Fruit fly (Drosophila melanogaster) whole organism, embryonic: ENCODE data around the gene rasp.

ENCODE experiments used
- Awh ChIP-seq: fragments of 200-800 bp; sonication (Bioruptor generic); IDR thresholded peaks from 2 replicates; pipeline ENCODE4, ENCODE4 v1.3.6; 2022; ENCODE audit warnings: missing biosample characterization, missing genetic modification characterization
- CG11398 ChIP-seq: fragments of 200-800 bp; sonication (Bioruptor generic); optimal IDR thresholded peaks from 2 replicates; lab custom pipeline; 2016; ENCODE audit warnings: missing biosample characterization, missing genetic modification characterization
- CG13775 ChIP-seq: fragments of 200-800 bp; sonication (Bioruptor generic); optimal IDR thresholded peaks from 3 replicates; lab custom pipeline; 2017; ENCODE audit warnings: missing biosample characterization, mild to moderate bottlenecking, missing genetic modification characterization
- CG14441 ChIP-seq: fragments of 200-800 bp; sonication (Bioruptor generic); IDR thresholded peaks from 2 replicates; pipeline ENCODE4 v1.3.6; 2022; ENCODE audit warnings: missing biosample characterization, missing genetic modification characterization
- CG14667 ChIP-seq: fragments of 200-800 bp; sonication (Bioruptor generic); IDR thresholded peaks from 2 replicates; pipeline ENCODE4 v1.3.6; 2022; ENCODE audit warnings: missing biosample characterization, missing genetic modification characterization
- CG14710 ChIP-seq: fragments of 200-800 bp; sonication (Bioruptor generic); optimal IDR thresholded peaks from 3 replicates; lab custom pipeline; 2019; ENCODE audit warnings: missing biosample characterization, mild to moderate bottlenecking, missing genetic modification characterization, moderate library complexity
- CG15696 ChIP-seq: fragments of 200-800 bp; sonication (Bioruptor generic); optimal IDR thresholded peaks from 2 replicates; lab custom pipeline; 2019; ENCODE audit warnings: missing biosample characterization, mild to moderate bottlenecking, missing genetic modification characterization, moderate library complexity
- CG1602 ChIP-seq: fragments of 200-800 bp; sonication (Bioruptor generic); optimal IDR thresholded peaks from 3 replicates; lab custom pipeline; 2016; ENCODE audit warnings: missing biosample characterization, missing genetic modification characterization
- CG17568 ChIP-seq: fragments of 200-800 bp; sonication (Bioruptor generic); optimal IDR thresholded peaks from 2 replicates; lab custom pipeline; 2018; ENCODE audit warnings: missing biosample characterization, mild to moderate bottlenecking, missing genetic modification characterization, moderate library complexity
- CG18599 ChIP-seq: fragments of 200-800 bp; sonication (Bioruptor generic); optimal IDR thresholded peaks from 3 replicates; lab custom pipeline; 2017; ENCODE audit warnings: missing biosample characterization, missing genetic modification characterization, mild to moderate bottlenecking, moderate library complexity, missing genetic modification reagents
- CG30431 ChIP-seq: fragments of 200-800 bp; sonication (Bioruptor generic); optimal IDR thresholded peaks from 2 replicates; lab custom pipeline; 2017; ENCODE audit warnings: missing biosample characterization, missing genetic modification characterization
- CG31224 ChIP-seq: fragments of 200-800 bp; sonication (Bioruptor generic); IDR thresholded peaks from 2 replicates; pipeline ENCODE4 v1.3.6; 2022; ENCODE audit warnings: missing biosample characterization, missing genetic modification characterization
- CG32532 ChIP-seq: fragments of 200-800 bp; sonication (Bioruptor generic); IDR thresholded peaks from 2 replicates; pipeline ENCODE4 v1.3.6; 2022; ENCODE audit warnings: missing biosample characterization, missing genetic modification characterization
- CG4424 ChIP-seq: fragments of 200-800 bp; sonication (Bioruptor generic); optimal IDR thresholded peaks from 3 replicates; lab custom pipeline; 2016; ENCODE audit warnings: missing biosample characterization, missing genetic modification characterization
- CG8281 ChIP-seq: fragments of 200-800 bp; sonication (Bioruptor generic); optimal IDR thresholded peaks from 2 replicates; lab custom pipeline; 2018; ENCODE audit warnings: missing biosample characterization, mild to moderate bottlenecking, missing genetic modification characterization, moderate library complexity
- CG8290 ChIP-seq, 3 experiments: fragments of 200-800 bp; sonication (Bioruptor generic); optimal IDR thresholded peaks; 2 replicates each; lab custom pipeline; 2016 to 2019; ENCODE audit warnings: missing biosample characterization in 3 of 3, missing genetic modification characterization in 3 of 3, mild to moderate bottlenecking in 2 of 3, moderate library complexity in 1 of 3
- CG9609 ChIP-seq: fragments of 200-800 bp; sonication (Bioruptor generic); optimal IDR thresholded peaks from 3 replicates; lab custom pipeline; 2016; ENCODE audit warnings: missing biosample characterization, missing genetic modification characterization
- CTCF ChIP-seq: fragments of 200-800 bp; sonication (Bioruptor generic); optimal IDR thresholded peaks from 2 replicates; lab custom pipeline; 2017; ENCODE audit warnings: missing biosample characterization, mild to moderate bottlenecking, missing genetic modification characterization, moderate library complexity
- Dbx ChIP-seq: fragments of 200-800 bp; sonication (Bioruptor generic); IDR thresholded peaks from 3 replicates; pipeline ENCODE4 v1.3.6; 2022; ENCODE audit warnings: missing biosample characterization, missing genetic modification characterization
- Dfd ChIP-seq, 2 experiments: fragments of >200 bp; optimal IDR thresholded peaks; 2 replicates each; lab custom pipeline; 2017; ENCODE audit warnings: missing biosample characterization in 2 of 2, missing genetic modification characterization in 2 of 2
- Doc2 ChIP-seq: fragments of 200-800 bp; sonication (Bioruptor generic); IDR thresholded peaks from 2 replicates; pipeline ENCODE4 v1.3.6; 2022; ENCODE audit warnings: missing biosample characterization, missing genetic modification characterization
- Dp ChIP-seq: fragments of 200-800 bp; sonication (Bioruptor generic); optimal IDR thresholded peaks from 2 replicates; lab custom pipeline; 2018; ENCODE audit warnings: missing biosample characterization, mild to moderate bottlenecking, missing genetic modification characterization, moderate library complexity
- Hsf ChIP-seq: fragments of 200-800 bp; sonication (Bioruptor generic); optimal IDR thresholded peaks from 3 replicates; lab custom pipeline; 2016; ENCODE audit warnings: missing biosample characterization, missing genetic modification characterization
- Jarid2 ChIP-seq: fragments of 200-800 bp; sonication (Bioruptor generic); optimal IDR thresholded peaks from 3 replicates; lab custom pipeline; 2017; ENCODE audit warnings: mild to moderate bottlenecking, missing biosample characterization, missing genetic modification reagents, missing genetic modification characterization
- Oli ChIP-seq: fragments of 200-800 bp; sonication (Bioruptor generic); optimal IDR thresholded peaks from 2 replicates; lab custom pipeline; 2018; ENCODE audit warnings: missing biosample characterization, mild to moderate bottlenecking, missing genetic modification characterization, moderate library complexity
- PHDP ChIP-seq: fragments of 200-800 bp; sonication (Bioruptor generic); optimal IDR thresholded peaks from 3 replicates; lab custom pipeline; 2018; ENCODE audit warnings: missing biosample characterization, mild to moderate bottlenecking, missing genetic modification characterization, moderate library complexity
- Sry-β ChIP-seq: fragments of 200-800 bp; sonication (Bioruptor generic); optimal IDR thresholded peaks from 2 replicates; lab custom pipeline; 2018; ENCODE audit warnings: missing biosample characterization, mild to moderate bottlenecking, missing genetic modification characterization, moderate library complexity
- Sry-δ ChIP-seq: fragments of 200-800 bp; sonication (Bioruptor generic); optimal IDR thresholded peaks from 2 replicates; lab custom pipeline; 2016; ENCODE audit warnings: missing biosample characterization, missing genetic modification characterization
- Usf ChIP-seq: fragments of 200-800 bp; sonication (Bioruptor generic); optimal IDR thresholded peaks from 2 replicates; lab custom pipeline; 2017; ENCODE audit warnings: missing genotype, missing biosample characterization, missing genetic modification characterization
- abd-A ChIP-seq: fragments of 200-800 bp; sonication (Bioruptor generic); optimal IDR thresholded peaks from 3 replicates; lab custom pipeline; 2019; ENCODE audit warnings: missing biosample characterization, mild to moderate bottlenecking, missing genetic modification characterization, moderate library complexity
- aop ChIP-seq: fragments of 200-800 bp; sonication (Bioruptor generic); IDR thresholded peaks from 2 replicates; pipeline ENCODE4 v1.3.6; 2022; ENCODE audit warnings: missing biosample characterization, missing genetic modification characterization
- btn ChIP-seq: fragments of 200-800 bp; sonication (Bioruptor generic); optimal IDR thresholded peaks from 2 replicates; lab custom pipeline; 2016; ENCODE audit warnings: missing biosample characterization, missing genetic modification characterization
- cg ChIP-seq: fragments of 200-800 bp; sonication (Bioruptor generic); optimal IDR thresholded peaks from 3 replicates; lab custom pipeline; 2019; ENCODE audit warnings: missing biosample characterization, mild to moderate bottlenecking, missing genetic modification characterization, moderate library complexity
- chif ChIP-seq, 2 experiments: fragments of 200-800 bp; sonication (Bioruptor generic); optimal IDR thresholded peaks; 3 replicates each; lab custom pipeline; 2016; ENCODE audit warnings: missing biosample characterization in 2 of 2, missing genetic modification characterization in 2 of 2
- dmrt11E ChIP-seq: fragments of 200-800 bp; sonication (Bioruptor generic); optimal IDR thresholded peaks from 3 replicates; lab custom pipeline; 2018; ENCODE audit warnings: missing biosample characterization, mild to moderate bottlenecking, missing genetic modification characterization, moderate library complexity
- esg ChIP-seq: fragments of 200-800 bp; sonication (Bioruptor generic); conservative IDR thresholded peaks from 2 replicates; pipeline ENCODE4 v1.3.6; 2022; ENCODE audit warnings: missing biosample characterization, missing genetic modification characterization
- ewg ChIP-seq: fragments of 200-800 bp; sonication (Bioruptor generic); optimal IDR thresholded peaks from 3 replicates; lab custom pipeline; 2017; ENCODE audit warnings: mild to moderate bottlenecking, missing biosample characterization, missing genetic modification reagents, missing genetic modification characterization
- fd3F ChIP-seq: fragments of 200-800 bp; sonication (Bioruptor generic); optimal IDR thresholded peaks from 2 replicates; lab custom pipeline; 2018; ENCODE audit warnings: missing biosample characterization, mild to moderate bottlenecking, missing genetic modification characterization, moderate library complexity
- fd64A ChIP-seq: fragments of 200-800 bp; sonication (Bioruptor generic); optimal IDR thresholded peaks from 3 replicates; lab custom pipeline; 2018; ENCODE audit warnings: missing biosample characterization, mild to moderate bottlenecking, missing genetic modification characterization
- fru ChIP-seq: fragments of >200 bp; optimal IDR thresholded peaks from 2 replicates; lab custom pipeline; 2017
- gcm2 ChIP-seq: fragments of 200-800 bp; sonication (Bioruptor generic); optimal IDR thresholded peaks from 2 replicates; lab custom pipeline; 2016; ENCODE audit warnings: missing biosample characterization, missing genetic modification characterization
- gfzf ChIP-seq: fragments of 200-800 bp; sonication (Bioruptor generic); optimal IDR thresholded peaks from 2 replicates; lab custom pipeline; 2016; ENCODE audit warnings: missing biosample characterization, mild to moderate bottlenecking, missing genetic modification characterization, moderate library complexity
- ind ChIP-seq: fragments of 200-800 bp; sonication (Bioruptor generic); optimal IDR thresholded peaks from 3 replicates; lab custom pipeline; 2016; ENCODE audit warnings: missing biosample characterization, missing genetic modification characterization
- nerfin-1 ChIP-seq: fragments of 200-800 bp; sonication (Bioruptor generic); optimal IDR thresholded peaks from 3 replicates; lab custom pipeline; 2019; ENCODE audit warnings: missing biosample characterization, mild to moderate bottlenecking, missing genetic modification characterization, moderate library complexity
- oc ChIP-seq: fragments of 200-800 bp; sonication (Bioruptor generic); optimal IDR thresholded peaks from 2 replicates; lab custom pipeline; 2018; ENCODE audit warnings: missing biosample characterization, mild to moderate bottlenecking, missing genetic modification characterization, moderate library complexity
- rib ChIP-seq: fragments of 200-800 bp; sonication (Bioruptor generic); IDR thresholded peaks from 2 replicates; pipeline ENCODE4 v1.3.6; 2022; ENCODE audit warnings: missing biosample characterization, missing genetic modification characterization
- seq ChIP-seq: fragments of 200-800 bp; sonication (Bioruptor generic); IDR thresholded peaks from 2 replicates; pipeline ENCODE4 v1.3.6; 2022; ENCODE audit warnings: missing biosample characterization, missing genetic modification characterization
- slou ChIP-seq: fragments of 200-800 bp; sonication (Bioruptor generic); optimal IDR thresholded peaks from 3 replicates; lab custom pipeline; 2016; ENCODE audit warnings: missing biosample characterization, missing genetic modification characterization
- sr ChIP-seq: fragments of 200-800 bp; sonication (Bioruptor generic); IDR thresholded peaks from 3 replicates; pipeline ENCODE4 v1.3.6; 2022; ENCODE audit warnings: missing biosample characterization, missing genetic modification characterization
- vfl ChIP-seq: fragments of 200-800 bp; sonication (Bioruptor generic); optimal IDR thresholded peaks from 2 replicates; lab custom pipeline; 2016; ENCODE audit warnings: missing biosample characterization, missing genetic modification characterization
- zen2 ChIP-seq: fragments of 200-800 bp; sonication (Bioruptor generic); IDR thresholded peaks from 3 replicates; pipeline ENCODE4 v1.3.6; 2022; ENCODE audit warnings: missing biosample characterization, missing genetic modification characterization; ENCODE audit not compliant: partially characterized antibody
- zfh2 ChIP-seq: fragments of 200-800 bp; sonication (Bioruptor generic); optimal IDR thresholded peaks from 2 replicates; lab custom pipeline; 2016; ENCODE audit warnings: missing biosample characterization, missing genetic modification characterization

Gene rasp

dm6 chr3L:3179474-3179873, 17.5 kb downstream of the rasp start (continued):
- TF ChIP-seq Usf (GFP tag; lab: Kevin White, UChicago) (peak; percentile 45), CG1602 (GFP tag; lab: Kevin White, UChicago) (peak; percentile 77), CG8281 (tag; lab: Kevin White, UChicago) (peak; percentile 73), gfzf (GFP tag; lab: Kevin White, UChicago) (no peak), fru (lab: Kevin White, UChicago) (no peak), CTCF (GFP tag; lab: Kevin White, UChicago) (no peak), Oli (tag; lab: Kevin White, UChicago) (peak; percentile 87), CG17568 (GFP tag; lab: Kevin White, UChicago) (no peak), CG30431 (GFP tag; lab: Kevin White, UChicago) (peak; percentile 76), esg (GFP tag; lab: Robert Waterston, UW) (peak; percentile 71), CG9609 (peak; percentile 69), CG18599 (GFP tag; lab: Kevin White, UChicago) (peak; percentile 91), zfh2 (GFP tag; lab: Kevin White, UChicago) (peak; percentile 74), CG14441 (GFP tag; lab: Robert Waterston, UW) (peak; percentile 93), Hsf (peak; percentile 82), CG14710 (tag; lab: Kevin White, UChicago) (peak; percentile 83), zen2 (GFP tag; lab: Robert Waterston, UW) (no peak), fd3F (GFP tag; lab: Kevin White, UChicago) (peak; percentile 80), CG31224 (GFP tag; lab: Robert Waterston, UW) (peak; percentile 82), CG14667 (GFP tag; lab: Robert Waterston, UW) (peak; percentile 75), rib (GFP tag; lab: Robert Waterston, UW) (0 out of 2 replicates have a peak, but pooled peaks have one; percentile 40), PHDP (peak; percentile 92), nerfin-1 (tag; lab: Kevin White, UChicago) (peak; percentile 52), abd-A (tag; lab: Kevin White, UChicago) (no peak), CG11398 (GFP tag; lab: Kevin White, UChicago) (peak; percentile 24), oc (tag; lab: Kevin White, UChicago) (no peak), CG4424 (peak; percentile 90), chif (GFP tag; optimal IDR thresholded peaks at IDR 0.05; lab: Kevin White, UChicago) (peak; percentile 69 to 87), CG13775 (GFP tag; lab: Kevin White, UChicago) (peak; percentile 78), Dfd (GFP tag; optimal IDR thresholded peaks at IDR 0.05; lab: Kevin White, UChicago) (no peak), Awh (GFP tag; lab: Robert Waterston, UW) (peak; percentile 86), seq (GFP tag; lab: Robert Waterston, UW) (peak; percentile 82), Sry-δ (GFP tag; lab: Kevin White, UChicago) (no peak), CG15696 (tag; lab: Kevin White, UChicago) (peak; percentile 77), Jarid2 (GFP tag; lab: Kevin White, UChicago) (peak; percentile 56), Dbx (GFP tag; lab: Robert Waterston, UW) (peak; percentile 84), cg (no peak), Doc2 (GFP tag; lab: Robert Waterston, UW) (peak; percentile 75), vfl (peak; percentile 80), gcm2 (GFP tag; lab: Kevin White, UChicago) (peak; percentile 83), sr (GFP tag; lab: Robert Waterston, UW) (peak; percentile 46; the same call in 1 of the 3 replicates), Sry-β (GFP tag; lab: Kevin White, UChicago) (no peak), aop (no peak), fd64A (peak; percentile 57), Dp (GFP tag; lab: Kevin White, UChicago) (no peak), ewg (GFP tag; lab: Kevin White, UChicago) (peak; percentile 59), slou (GFP tag; lab: Kevin White, UChicago) (peak; percentile 32), CG32532 (GFP tag; lab: Robert Waterston, UW) (peak; percentile 89), ind (GFP tag; lab: Kevin White, UChicago) (peak; percentile 85), dmrt11E (tag; lab: Kevin White, UChicago) (peak; percentile 85), CG8290 (GFP tag; optimal IDR thresholded peaks at IDR 0.05; lab: Kevin White, UChicago) (peak; percentile 79), CG8290 (tag; optimal IDR thresholded peaks at IDR 0.05; lab: Kevin White, UChicago) (no peak), btn (peak; percentile 66)
